Worm (Caenorhabditis elegans) whole organism, mixed stage, embryonic: ENCODE data around the gene srr-6.

Experiments used
- nhr-12 ChIP-seq: fragments of 150-350 bp; optimal IDR thresholded peaks from 2 replicates; lab custom pipeline; 2014; ENCODE audit warnings: missing biosample characterization, missing genetic modification characterization
- nhr-237 ChIP-seq: fragments of 150-350 bp; optimal IDR thresholded peaks from 2 replicates; lab custom pipeline; 2014; ENCODE audit warnings: missing biosample characterization, missing genetic modification characterization
- pha-4 ChIP-seq: fragments of 150-350 bp; optimal IDR thresholded peaks from 2 replicates; lab custom pipeline; 2018; ENCODE audit warnings: missing biosample characterization, missing genetic modification reagents, missing genetic modification characterization
- sem-2 ChIP-seq: fragments of 200-800 bp; sonication (Bioruptor generic); optimal IDR thresholded peaks from 2 replicates; lab custom pipeline; 2018; ENCODE audit warnings: mild to moderate bottlenecking, missing genetic modification characterization, missing compliant biosample characterization
- snpc-4 ChIP-seq: fragments of 150-350 bp; optimal IDR thresholded peaks from 2 replicates; lab custom pipeline; 2014; ENCODE audit warnings: missing biosample characterization, missing genetic modification characterization
- unc-62 ChIP-seq: fragments of 150-350 bp; optimal IDR thresholded peaks from 2 replicates; lab custom pipeline; 2014; ENCODE audit warnings: missing biosample characterization, missing genetic modification reagents, missing genetic modification characterization
- zip-8 ChIP-seq: fragments of 150-350 bp; optimal IDR thresholded peaks from 2 replicates; lab custom pipeline; 2014; ENCODE audit warnings: missing biosample characterization, missing genetic modification characterization

DNA sequence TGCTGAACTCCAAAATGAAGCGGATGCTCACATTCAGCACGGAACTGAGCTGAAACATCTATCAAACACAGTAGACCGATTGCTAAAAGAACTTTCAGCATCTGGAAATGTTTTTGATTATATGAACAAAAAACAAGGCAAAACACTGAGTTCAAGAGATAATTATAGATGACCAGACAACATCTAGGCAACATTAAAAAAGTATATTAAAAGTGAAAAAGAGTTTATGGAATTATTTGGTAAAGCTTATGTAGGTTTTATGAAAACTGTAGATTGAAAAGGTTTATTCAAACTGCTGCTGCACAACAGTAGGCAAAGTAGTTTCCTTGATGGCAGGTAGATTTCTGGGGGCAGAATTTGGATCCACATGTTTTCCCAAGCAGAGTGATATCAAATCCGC lies 23.8 kb downstream of the srr-6 start, which contains the start of gene K11D12.7:
- no peak for TF ChIP-seq nhr-12 (tag; lab: Kevin White, UChicago)
- TF ChIP-seq nhr-237 (tag; lab: Kevin White, UChicago), result no peak
- TF ChIP-seq pha-4, result no peak
- TF ChIP-seq zip-8 (tag; lab: Kevin White, UChicago), result no peak
- no peak for TF ChIP-seq sem-2
- TF ChIP-seq snpc-4 (tag; lab: Kevin White, UChicago), result no peak
- no peak for TF ChIP-seq unc-62 (GFP tag; lab: Kevin White, UChicago)
